Fruit fly (Drosophila melanogaster) whole organism, prepupa: ENCODE data around the gene Hsp70Aa.

ENCODE experiments used
- fd85E ChIP-seq: fragments of 200-800 bp; sonication (Bioruptor generic); optimal IDR thresholded peaks from 3 replicates; lab custom pipeline; 2016; ENCODE audit warnings: missing biosample characterization, missing genetic modification characterization
- net ChIP-seq: fragments of 200-800 bp; sonication (Bioruptor generic); optimal IDR thresholded peaks from 3 replicates; lab custom pipeline; 2016; ENCODE audit warnings: missing biosample characterization, missing genetic modification characterization

dm6 chr3R:11998130-11998529 lies 41.8 kb upstream of the Hsp70Aa start:
- TF ChIP-seq fd85E (no peak), net (GFP tag; lab: Kevin White, UChicago) (no peak)
